Worm (Caenorhabditis elegans) whole organism, L1 larva: ENCODE results near the gene F52C6.4.
"Not testable (repeated sequence)": the region's sequence is repeated elsewhere in the genome, so short reads cannot be mapped to it uniquely, and the experiment has no call there.

ENCODE experiments used
- aha-1 ChIP-seq: fragments of 150-350 bp; optimal IDR thresholded peaks from 2 replicates; lab custom pipeline; 2014; ENCODE audit warnings: missing biosample characterization, missing genetic modification characterization
- aly-2 ChIP-seq: fragments of 150-350 bp; optimal IDR thresholded peaks from 2 replicates; lab custom pipeline; 2014; ENCODE audit warnings: missing biosample characterization, missing genetic modification characterization
- ceh-63 ChIP-seq: fragments of 200-800 bp; sonication (Bioruptor generic); optimal IDR thresholded peaks from 2 replicates; lab custom pipeline; 2018; ENCODE audit warnings: mild to moderate bottlenecking, missing genetic modification characterization, missing compliant biosample characterization
- ces-1 ChIP-seq: fragments of 150-350 bp; optimal IDR thresholded peaks from 2 replicates; lab custom pipeline; 2014; ENCODE audit warnings: missing biosample characterization, missing genetic modification reagents, missing genetic modification characterization
- dsc-1 ChIP-seq: sonication (generic microtip); optimal IDR thresholded peaks from 2 replicates; lab custom pipeline; 2016; ENCODE audit warnings: mild to moderate bottlenecking, missing genetic modification characterization, missing compliant biosample characterization
- elt-2 ChIP-seq: sonication (generic microtip); optimal IDR thresholded peaks from 2 replicates; lab custom pipeline; 2016; ENCODE audit warnings: missing genetic modification characterization, mild to moderate bottlenecking, inconsistent platforms, missing compliant biosample characterization, missing genetic modification reagents
- elt-3 ChIP-seq, 6 experiments: fragments of 150-350 bp in 1 of 6; sonication (generic microtip); optimal IDR thresholded peaks; 2 replicates each; lab custom pipeline; 2017 to 2018; ENCODE audit warnings: missing biosample characterization in 6 of 6, missing genetic modification characterization in 6 of 6, inconsistent platforms in 1 of 6
- fkh-8 ChIP-seq: sonication (generic microtip); optimal IDR thresholded peaks from 2 replicates; lab custom pipeline; 2016; ENCODE audit warnings: mild to moderate bottlenecking, missing genetic modification characterization, missing compliant biosample characterization
- hlh-4 ChIP-seq: sonication (generic microtip); optimal IDR thresholded peaks from 2 replicates; lab custom pipeline; 2016; ENCODE audit warnings: mild to moderate bottlenecking, missing genetic modification characterization, missing compliant biosample characterization
- jun-1 ChIP-seq: fragments of 150-350 bp; optimal IDR thresholded peaks from 2 replicates; lab custom pipeline; 2014; ENCODE audit warnings: missing biosample characterization, missing genetic modification reagents, missing genetic modification characterization
- lin-14 ChIP-seq: fragments of 200-800 bp; sonication (Bioruptor generic); optimal IDR thresholded peaks from 2 replicates; lab custom pipeline; 2018; ENCODE audit warnings: mild to moderate bottlenecking, missing genetic modification characterization, moderate library complexity, missing compliant biosample characterization
- lin-35 ChIP-seq, 2 experiments: fragments of 150-350 bp; optimal IDR thresholded peaks; 2 replicates each; lab custom pipeline; 2014; ENCODE audit warnings: missing biosample characterization in 2 of 2, missing genetic modification characterization in 2 of 2, missing genetic modification reagents in 2 of 2
- lin-39 ChIP-seq: fragments of 150-350 bp; optimal IDR thresholded peaks from 2 replicates; lab custom pipeline; 2014; ENCODE audit warnings: missing biosample characterization, missing genetic modification reagents, missing genetic modification characterization
- mef-2 ChIP-seq: fragments of 150-350 bp; optimal IDR thresholded peaks from 2 replicates; lab custom pipeline; 2014; ENCODE audit warnings: missing biosample characterization, missing genetic modification characterization
- nhr-20 ChIP-seq: sonication (generic microtip); optimal IDR thresholded peaks from 2 replicates; lab custom pipeline; 2016; ENCODE audit warnings: mild to moderate bottlenecking, missing genetic modification characterization, missing compliant biosample characterization
- nhr-28 ChIP-seq: fragments of 150-350 bp; optimal IDR thresholded peaks from 2 replicates; lab custom pipeline; 2014; ENCODE audit warnings: missing biosample characterization, missing genetic modification characterization
- nhr-71 ChIP-seq: sonication (generic microtip); optimal IDR thresholded peaks from 2 replicates; lab custom pipeline; 2016; ENCODE audit warnings: mild to moderate bottlenecking, missing genetic modification characterization, moderate library complexity, missing compliant biosample characterization
- nhr-90 ChIP-seq: sonication (generic microtip); optimal IDR thresholded peaks from 2 replicates; lab custom pipeline; 2016; ENCODE audit warnings: mild to moderate bottlenecking, missing genetic modification characterization, missing compliant biosample characterization; ENCODE audit not compliant: poor library complexity
- pag-3 ChIP-seq: sonication (generic microtip); optimal IDR thresholded peaks from 2 replicates; lab custom pipeline; 2017; ENCODE audit warnings: missing genetic modification characterization, mild to moderate bottlenecking, missing compliant biosample characterization, antibody characterized with exemption, borderline replicate concordance; ENCODE audit not compliant: insufficient read depth
- pax-3 ChIP-seq: fragments of 200-800 bp; sonication (Bioruptor generic); optimal IDR thresholded peaks from 2 replicates; lab custom pipeline; 2018; ENCODE audit warnings: mild to moderate bottlenecking, missing genetic modification characterization, moderate library complexity, missing compliant biosample characterization
- pqm-1 ChIP-seq: sonication (generic microtip); optimal IDR thresholded peaks from 3 replicates; lab custom pipeline; 2017; ENCODE audit warnings: missing biosample characterization, missing genetic modification characterization
- rnt-1 ChIP-seq: sonication (generic microtip); optimal IDR thresholded peaks from 2 replicates; lab custom pipeline; 2016; ENCODE audit warnings: mild to moderate bottlenecking, missing genetic modification characterization, moderate library complexity, missing compliant biosample characterization
- tbx-2 ChIP-seq: sonication (generic microtip); optimal IDR thresholded peaks from 2 replicates; lab custom pipeline; 2016; ENCODE audit warnings: missing genetic modification characterization, missing compliant biosample characterization
- tlp-1 ChIP-seq: fragments of 150-350 bp; optimal IDR thresholded peaks from 2 replicates; lab custom pipeline; 2014; ENCODE audit warnings: missing biosample characterization, missing genetic modification characterization
- unc-86 ChIP-seq: sonication (generic microtip); optimal IDR thresholded peaks from 2 replicates; lab custom pipeline; 2016; ENCODE audit warnings: missing genetic modification characterization, missing compliant biosample characterization
- ztf-4 ChIP-seq: fragments of 150-350 bp; optimal IDR thresholded peaks from 2 replicates; lab custom pipeline; 2014; ENCODE audit warnings: missing biosample characterization, missing genetic modification characterization

Gene F52C6.4

DNA sequence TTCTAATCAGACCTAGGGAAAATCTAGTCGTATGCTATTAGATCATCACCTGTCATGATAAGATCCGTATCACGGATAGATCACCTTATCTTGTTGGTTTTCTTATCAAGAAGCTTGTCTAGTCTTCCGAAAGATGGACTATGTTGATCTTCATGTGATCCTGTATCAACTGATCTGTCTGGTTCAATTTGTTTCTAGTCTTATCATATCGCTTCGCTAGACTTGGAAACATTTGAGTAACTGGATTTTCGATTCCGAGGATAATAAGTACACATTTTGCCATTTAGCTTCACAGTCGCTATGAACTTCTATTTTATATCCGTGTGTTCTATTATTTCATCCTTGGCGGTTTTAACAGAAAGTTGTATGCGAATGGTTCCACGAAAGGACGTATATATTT lies 25.5 kb downstream of the F52C6.4 start, which contains the start of gene ZK250.2:
Gene ZK250.2, plus strand, starts transcription at position 301 of the 400 bp plus-strand sequence.
- TF ChIP-seq tbx-2, nhr-20, hlh-4 (tag; lab: Kevin White, UChicago): not testable (repeated sequence)
- TF ChIP-seq, all 84 proteins: peak for 0; not testable (repeated sequence) for 84

DNA sequence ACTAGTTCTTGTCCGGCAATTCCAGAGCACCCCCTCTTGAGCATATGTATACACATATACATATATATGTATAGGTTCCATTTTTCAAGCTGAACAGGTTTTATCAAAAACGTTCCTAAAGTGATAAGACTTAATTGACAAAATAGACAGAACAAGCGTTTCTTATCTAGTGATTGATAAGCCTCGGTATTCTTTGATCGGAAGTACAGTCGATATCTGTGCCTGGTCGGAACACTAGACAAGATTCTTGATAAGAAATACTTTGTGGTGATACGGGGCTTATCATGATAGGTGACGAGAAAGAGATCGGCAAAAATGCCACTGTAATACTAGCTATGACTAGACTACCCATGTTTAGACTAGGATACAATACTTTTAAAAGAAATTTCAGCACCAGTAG lies 26.2 kb downstream of the F52C6.4 start:
- TF ChIP-seq pag-3 = no peak
- TF ChIP-seq lin-14 (GFP tag; lab: Kevin White, UChicago) = peak; percentile 43
- no peak for TF ChIP-seq aly-2 (tag; lab: Kevin White, UChicago)
- no peak for TF ChIP-seq dsc-1 (tag; lab: Kevin White, UChicago)
- no peak for TF ChIP-seq lin-39
- peak; percentile 98 for TF ChIP-seq elt-2 (tag; lab: Kevin White, UChicago)
- peak; percentile 56 for TF ChIP-seq tlp-1 (tag; lab: Kevin White, UChicago)
- TF ChIP-seq pqm-1 (tag; lab: Kevin White, UChicago) = peak; percentile 56
- no peak for TF ChIP-seq nhr-28 (tag; lab: Kevin White, UChicago)
- TF ChIP-seq tbx-2 (tag; lab: Kevin White, UChicago) = no peak
- TF ChIP-seq ceh-63 = no peak
- no peak for TF ChIP-seq nhr-71 (tag; lab: Kevin White, UChicago)
- TF ChIP-seq unc-86 (tag; lab: Kevin White, UChicago) = no peak
- TF ChIP-seq pax-3 (tag; lab: Kevin White, UChicago) = no peak
- no peak for TF ChIP-seq aha-1
- peak in 1 of 6 experiments; percentile 42 for TF ChIP-seq elt-3 (tag; optimal IDR thresholded peaks at IDR 0.05; lab: Kevin White, UChicago)
- no peak for TF ChIP-seq ztf-4
- no peak for TF ChIP-seq nhr-90
- peak; percentile 64 for TF ChIP-seq jun-1
- no peak for TF ChIP-seq mef-2 (tag; lab: Kevin White, UChicago)
- TF ChIP-seq fkh-8 (tag; lab: Kevin White, UChicago) = no peak
- TF ChIP-seq rnt-1 (tag; lab: Kevin White, UChicago) = no peak
- TF ChIP-seq, all 84 proteins: peak for 6

DNA sequence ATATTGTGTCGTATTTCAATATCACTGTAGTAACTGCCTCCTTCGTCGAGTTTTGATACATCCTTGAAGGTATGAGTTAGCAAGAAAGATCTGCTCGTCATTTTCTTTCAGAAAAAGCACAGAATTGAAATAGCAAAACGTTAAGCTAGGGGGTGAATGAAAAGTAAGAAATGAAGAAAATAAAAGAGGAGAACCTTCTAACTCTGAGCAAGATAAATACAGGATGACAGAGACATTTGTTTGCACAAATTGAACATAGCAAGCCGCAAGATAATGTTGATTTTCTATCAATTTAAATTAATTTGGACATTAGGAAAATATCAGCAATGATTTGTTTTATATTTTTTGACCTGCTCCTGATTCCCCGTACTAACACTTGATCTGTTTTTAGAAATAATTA lies 32.6 kb downstream of the F52C6.4 start, which contains the start of gene math-49:
Gene math-49, minus strand, starts transcription at position 101 of the 400 bp plus-strand sequence.
- not testable (repeated sequence) for TF ChIP-seq ces-1 (GFP tag; lab: Kevin White, UChicago); pqm-1 (tag; lab: Kevin White, UChicago); lin-35 (GFP tag; optimal IDR thresholded peaks at IDR 0.05; lab: Kevin White, UChicago)
